Fruit fly (Drosophila melanogaster) whole organism, embryonic: ENCODE measurements around the gene CG12814.

Experiments used
- CG10147 ChIP-seq: fragments of 200-800 bp; sonication (Bioruptor generic); optimal IDR thresholded peaks from 2 replicates; lab custom pipeline; 2019; ENCODE audit warnings: missing biosample characterization, mild to moderate bottlenecking, missing genetic modification characterization, moderate library complexity
- CG10274 ChIP-seq: fragments of 200-800 bp; sonication (Bioruptor generic); optimal IDR thresholded peaks from 3 replicates; lab custom pipeline; 2017; ENCODE audit warnings: missing biosample characterization, mild to moderate bottlenecking, missing genetic modification characterization
- CG11456 ChIP-seq: fragments of 200-800 bp; sonication (Bioruptor generic); IDR thresholded peaks from 3 replicates; pipeline ENCODE4 v1.3.6; 2022; ENCODE audit warnings: missing biosample characterization, missing genetic modification characterization
- CG12104 ChIP-seq: fragments of 200-800 bp; sonication (Bioruptor generic); optimal IDR thresholded peaks from 3 replicates; lab custom pipeline; 2016; ENCODE audit warnings: missing biosample characterization, missing genetic modification characterization
- CG12236 ChIP-seq: fragments of 200-800 bp; sonication (Bioruptor generic); optimal IDR thresholded peaks from 2 replicates; lab custom pipeline; 2016; ENCODE audit warnings: missing biosample characterization, missing genetic modification characterization
- CG13424 ChIP-seq: fragments of 200-800 bp; sonication (Bioruptor generic); optimal IDR thresholded peaks from 2 replicates; lab custom pipeline; 2019; ENCODE audit warnings: missing biosample characterization, mild to moderate bottlenecking, missing genetic modification characterization, moderate library complexity
- CG13775 ChIP-seq: fragments of 200-800 bp; sonication (Bioruptor generic); optimal IDR thresholded peaks from 3 replicates; lab custom pipeline; 2017; ENCODE audit warnings: missing biosample characterization, mild to moderate bottlenecking, missing genetic modification characterization
- CG14050 ChIP-seq: fragments of 200-800 bp; sonication (Bioruptor generic); IDR thresholded peaks from 3 replicates; pipeline ENCODE4 v1.3.6; 2022; ENCODE audit warnings: missing biosample characterization, missing genetic modification characterization
- CG17361 ChIP-seq: fragments of 200-800 bp; sonication (Bioruptor generic); IDR thresholded peaks from 3 replicates; pipeline ENCODE4 v1.3.6; 2022; ENCODE audit warnings: missing biosample characterization, missing genetic modification characterization
- CG18011 ChIP-seq: fragments of 200-800 bp; sonication (Bioruptor generic); optimal IDR thresholded peaks from 2 replicates; lab custom pipeline; 2017; ENCODE audit warnings: missing biosample characterization, missing genetic modification characterization, mild to moderate bottlenecking, moderate library complexity, missing genotype
- CG2889 ChIP-seq: fragments of 200-800 bp; sonication (Bioruptor generic); IDR thresholded peaks from 3 replicates; pipeline ENCODE4 v1.3.6; 2022; ENCODE audit warnings: missing biosample characterization, missing genetic modification characterization
- CG30403 ChIP-seq: fragments of 200-800 bp; sonication (Bioruptor generic); optimal IDR thresholded peaks from 3 replicates; lab custom pipeline; 2016; ENCODE audit warnings: missing biosample characterization, missing genetic modification characterization
- CG3281 ChIP-seq: fragments of 200-800 bp; sonication (Bioruptor generic); optimal IDR thresholded peaks from 3 replicates; lab custom pipeline; 2017; ENCODE audit warnings: missing biosample characterization, mild to moderate bottlenecking, missing genetic modification characterization
- CG34224 ChIP-seq: fragments of 200-800 bp; sonication (Bioruptor generic); IDR thresholded peaks from 3 replicates; pipeline ENCODE4 v1.3.6; 2022; ENCODE audit warnings: missing biosample characterization, missing genetic modification characterization; ENCODE audit not compliant: partially characterized antibody
- CG4328 ChIP-seq: fragments of 200-800 bp; sonication (Bioruptor generic); optimal IDR thresholded peaks from 3 replicates; lab custom pipeline; 2017; ENCODE audit warnings: missing biosample characterization, missing genetic modification reagents, missing genetic modification characterization
- CG4424 ChIP-seq: fragments of 200-800 bp; sonication (Bioruptor generic); optimal IDR thresholded peaks from 3 replicates; lab custom pipeline; 2016; ENCODE audit warnings: missing biosample characterization, missing genetic modification characterization
- CG4707 ChIP-seq: fragments of 200-800 bp; sonication (Bioruptor generic); optimal IDR thresholded peaks from 2 replicates; lab custom pipeline; 2018; ENCODE audit warnings: missing biosample characterization, mild to moderate bottlenecking, missing genetic modification characterization, moderate library complexity
- CG6254 ChIP-seq: fragments of 200-800 bp; sonication (Bioruptor generic); optimal IDR thresholded peaks from 3 replicates; lab custom pipeline; 2017; ENCODE audit warnings: mild to moderate bottlenecking, missing biosample characterization, missing genetic modification reagents, missing genetic modification characterization
- CG6272 ChIP-seq: fragments of 200-800 bp; sonication (Bioruptor generic); IDR thresholded peaks from 2 replicates; pipeline ENCODE4 v1.3.6; 2022; ENCODE audit warnings: missing biosample characterization, missing genetic modification characterization
- CG6689 ChIP-seq: fragments of 200-800 bp; sonication (Bioruptor generic); IDR thresholded peaks from 2 replicates; pipeline ENCODE4 v1.3.6; 2022; ENCODE audit warnings: missing biosample characterization, missing genetic modification characterization
- CG9215 ChIP-seq: fragments of 200-800 bp; sonication (Bioruptor generic); IDR thresholded peaks from 2 replicates; pipeline ENCODE4 v1.3.6; 2022; ENCODE audit warnings: missing biosample characterization, missing genetic modification characterization
- CG9876 ChIP-seq: fragments of 200-800 bp; sonication (Bioruptor generic); optimal IDR thresholded peaks from 2 replicates; lab custom pipeline; 2016; ENCODE audit warnings: missing biosample characterization, missing genetic modification characterization
- Elba2 ChIP-seq: fragments of 200-800 bp; sonication (Bioruptor generic); optimal IDR thresholded peaks from 3 replicates; lab custom pipeline; 2016; ENCODE audit warnings: missing biosample characterization, missing genetic modification characterization
- HHEX ChIP-seq: fragments of 200-800 bp; sonication (Bioruptor generic); optimal IDR thresholded peaks from 3 replicates; lab custom pipeline; 2017; ENCODE audit warnings: missing biosample characterization, mild to moderate bottlenecking, missing genetic modification characterization, missing genetic modification reagents
- Neu2 ChIP-seq: fragments of 200-800 bp; sonication (Bioruptor generic); optimal IDR thresholded peaks from 3 replicates; lab custom pipeline; 2016; ENCODE audit warnings: missing biosample characterization, missing genetic modification characterization, borderline replicate concordance
- Nf-YC ChIP-seq: fragments of 200-800 bp; optimal IDR thresholded peaks from 3 replicates; lab custom pipeline; 2019; ENCODE audit warnings: missing biosample characterization, mild to moderate bottlenecking, missing genetic modification characterization, moderate library complexity
- Ptx1 ChIP-seq: fragments of 200-800 bp; sonication (Bioruptor generic); IDR thresholded peaks from 2 replicates; pipeline ENCODE4 v1.3.6; 2022; ENCODE audit warnings: missing biosample characterization, missing genetic modification characterization
- Ravus ChIP-seq: fragments of 200-800 bp; sonication (Bioruptor generic); IDR thresholded peaks from 2 replicates; pipeline ENCODE4 v1.3.6; 2022; ENCODE audit warnings: missing biosample characterization, missing genetic modification characterization
- Rfx ChIP-seq: fragments of 200-800 bp; sonication (Bioruptor generic); IDR thresholded peaks from 2 replicates; pipeline ENCODE4 v1.3.6; 2022; ENCODE audit warnings: missing biosample characterization, missing genetic modification characterization
- Sox102F ChIP-seq: fragments of 200-800 bp; sonication (Bioruptor generic); optimal IDR thresholded peaks from 2 replicates; lab custom pipeline; 2018; ENCODE audit warnings: missing biosample characterization, mild to moderate bottlenecking, missing genetic modification characterization, moderate library complexity
- Ssrp ChIP-seq: fragments of 200-800 bp; sonication (Bioruptor generic); optimal IDR thresholded peaks from 2 replicates; lab custom pipeline; 2018; ENCODE audit warnings: missing biosample characterization, mild to moderate bottlenecking, missing genetic modification characterization, moderate library complexity
- YL-1 ChIP-seq: fragments of 200-800 bp; sonication (Bioruptor generic); optimal IDR thresholded peaks from 3 replicates; lab custom pipeline; 2017; ENCODE audit warnings: missing biosample characterization, mild to moderate bottlenecking, missing genetic modification characterization
- bowl ChIP-seq: fragments of 200-800 bp; sonication (Bioruptor generic); IDR thresholded peaks from 2 replicates; pipeline ENCODE4 v1.3.6; 2022; ENCODE audit warnings: missing biosample characterization, missing genetic modification characterization
- chinmo ChIP-seq: fragments of 200-800 bp; sonication (Bioruptor generic); IDR thresholded peaks from 4 replicates; pipeline ENCODE4 v1.3.6; 2022; ENCODE audit warnings: missing biosample characterization, missing genetic modification characterization; ENCODE audit not compliant: partially characterized antibody
- eve ChIP-seq, 2 experiments: fragments of >200 bp; optimal IDR thresholded peaks; 2 replicates each; lab custom pipeline; 2017; ENCODE audit warnings: missing biosample characterization in 2 of 2, missing genetic modification characterization in 2 of 2
- fd96Cb ChIP-seq: fragments of 200-800 bp; sonication (Bioruptor generic); optimal IDR thresholded peaks from 2 replicates; lab custom pipeline; 2018; ENCODE audit warnings: missing biosample characterization, mild to moderate bottlenecking, missing genetic modification characterization, moderate library complexity
- ftz-f1 ChIP-seq: fragments of 200-800 bp; sonication (Bioruptor generic); optimal IDR thresholded peaks from 2 replicates; lab custom pipeline; 2016; ENCODE audit warnings: missing biosample characterization, missing genetic modification characterization
- gcm ChIP-seq: fragments of 200-800 bp; sonication (Bioruptor generic); optimal IDR thresholded peaks from 2 replicates; lab custom pipeline; 2019; ENCODE audit warnings: missing biosample characterization, mild to moderate bottlenecking, missing genetic modification characterization, moderate library complexity
- gfzf ChIP-seq: fragments of 200-800 bp; sonication (Bioruptor generic); optimal IDR thresholded peaks from 2 replicates; lab custom pipeline; 2016; ENCODE audit warnings: missing biosample characterization, mild to moderate bottlenecking, missing genetic modification characterization, moderate library complexity
- gsb ChIP-seq: fragments of 200-800 bp; sonication (Bioruptor generic); IDR thresholded peaks from 2 replicates; pipeline ENCODE4 v1.3.6; 2022; ENCODE audit warnings: missing biosample characterization, missing genetic modification characterization
- knrl ChIP-seq: fragments of 200-800 bp; sonication (Bioruptor generic); IDR thresholded peaks from 3 replicates; pipeline ENCODE4 v1.3.6; 2022; ENCODE audit warnings: missing biosample characterization, missing genetic modification characterization; ENCODE audit not compliant: partially characterized antibody
- lbe ChIP-seq: fragments of 200-800 bp; sonication (Bioruptor generic); optimal IDR thresholded peaks from 2 replicates; lab custom pipeline; 2016; ENCODE audit warnings: missing biosample characterization, mild to moderate bottlenecking, missing genetic modification characterization
- lilli ChIP-seq: fragments of 200-800 bp; sonication (Bioruptor generic); optimal IDR thresholded peaks from 3 replicates; lab custom pipeline; 2016; ENCODE audit warnings: missing biosample characterization, missing genetic modification characterization
- lov ChIP-seq, 2 experiments: fragments of 200-800 bp in 1 of 2; fragments of >200 bp in 1 of 2; sonication (Bioruptor generic) in 1 of 2; IDR thresholded peaks in 1 of 2; optimal IDR thresholded peaks in 1 of 2; 2 replicates in 1 of 2; 3 replicates in 1 of 2; pipeline versions ENCODE4 v1.3.6 to Lab custom; 2017 to 2022; ENCODE audit warnings: missing biosample characterization in 1 of 2, missing genetic modification characterization in 1 of 2
- mirr ChIP-seq: fragments of 200-800 bp; sonication (Bioruptor generic); optimal IDR thresholded peaks from 3 replicates; lab custom pipeline; 2018; ENCODE audit warnings: missing biosample characterization, mild to moderate bottlenecking, missing genetic modification characterization
- psq ChIP-seq: fragments of 200-800 bp; sonication (Bioruptor generic); optimal IDR thresholded peaks from 2 replicates; lab custom pipeline; 2017; ENCODE audit warnings: missing biosample characterization, missing genetic modification characterization
- schlank ChIP-seq: fragments of 200-800 bp; sonication (Bioruptor generic); optimal IDR thresholded peaks from 2 replicates; lab custom pipeline; 2018; ENCODE audit warnings: missing biosample characterization, mild to moderate bottlenecking, missing genetic modification characterization
- stwl ChIP-seq: fragments of 200-800 bp; sonication (Bioruptor generic); optimal IDR thresholded peaks from 3 replicates; lab custom pipeline; 2018; ENCODE audit warnings: missing biosample characterization, mild to moderate bottlenecking, missing genetic modification characterization, moderate library complexity
- trh ChIP-seq: fragments of 200-800 bp; sonication (Bioruptor generic); optimal IDR thresholded peaks from 2 replicates; lab custom pipeline; 2016; ENCODE audit warnings: missing biosample characterization, missing genetic modification characterization
- z ChIP-seq: fragments of 200-800 bp; sonication (Bioruptor generic); IDR thresholded peaks from 3 replicates; pipeline ENCODE4 v1.3.6; 2022; ENCODE audit warnings: missing biosample characterization, missing genetic modification characterization

CG12814 gene

dm6 chr3R:10161163-10161562 lies 28.2 kb downstream of the CG12814 start, which contains the start of gene CG6254 (continued):
- TF ChIP-seq eve (GFP tag; optimal IDR thresholded peaks at IDR 0.05; lab: Kevin White, UChicago) (no peak), stwl (peak; percentile 88), bowl (GFP tag; lab: Robert Waterston, UW) (no peak), CG6254 (GFP tag; lab: Kevin White, UChicago) (no peak), trh (GFP tag; lab: Kevin White, UChicago) (no peak), CG2889 (GFP tag; lab: Robert Waterston, UW) (no peak), lbe (GFP tag; lab: Kevin White, UChicago) (no peak), Ptx1 (GFP tag; lab: Robert Waterston, UW) (peak; percentile 32; the same call in 1 of the 2 replicates), gsb (no peak), ftz-f1 (peak; percentile 76), CG4424 (GFP tag; lab: Kevin White, UChicago) (no peak), CG18011 (no peak), Ssrp (tag; lab: Kevin White, UChicago) (no peak), gcm (no peak), lilli (peak; percentile 58), CG13775 (GFP tag; lab: Kevin White, UChicago) (no peak), CG4707 (GFP tag; lab: Kevin White, UChicago) (no peak), schlank (tag; lab: Kevin White, UChicago) (no peak), Neu2 (GFP tag; lab: Kevin White, UChicago) (no peak), Ravus (GFP tag; lab: Robert Waterston, UW) (no peak), CG9215 (GFP tag; lab: Robert Waterston, UW) (0 out of 2 replicates have a peak, but pooled peaks have one; percentile 21), psq (GFP tag; lab: Kevin White, UChicago) (no peak), Rfx (GFP tag; lab: Robert Waterston, UW) (peak; percentile 79), Elba2 (GFP tag; lab: Kevin White, UChicago) (no peak), mirr (peak; percentile 29), z (GFP tag; lab: Robert Waterston, UW) (no peak), chinmo (GFP tag; lab: Robert Waterston, UW) (no peak), CG10274 (GFP tag; lab: Kevin White, UChicago) (no peak), knrl (GFP tag; lab: Robert Waterston, UW) (peak; percentile 56), CG12236 (GFP tag; lab: Kevin White, UChicago) (no peak), CG30403 (GFP tag; lab: Kevin White, UChicago) (peak; percentile 59), CG34224 (GFP tag; lab: Robert Waterston, UW) (peak; percentile 16; the same call in 1 of the 3 replicates), Sox102F (no peak), CG13424 (tag; lab: Kevin White, UChicago) (peak; percentile 52), Nf-YC (no peak), HHEX (GFP tag; lab: Kevin White, UChicago) (no peak), lov (optimal IDR thresholded peaks at IDR 0.05; lab: Kevin White, UChicago) (no peak), lov (GFP tag; IDR thresholded peaks at IDR 0.05; lab: Robert Waterston, UW) (no peak), CG6689 (GFP tag; lab: Robert Waterston, UW) (no peak), CG10147 (no peak), CG17361 (no peak), CG14050 (GFP tag; lab: Robert Waterston, UW) (no peak; the same call in 2 of the 3 replicates), CG4328 (GFP tag; lab: Kevin White, UChicago) (no peak), CG12104 (no peak), fd96Cb (tag; lab: Kevin White, UChicago) (peak; percentile 22), CG6272 (no peak), YL-1 (GFP tag; lab: Kevin White, UChicago) (peak; percentile 46), gfzf (GFP tag; lab: Kevin White, UChicago) (peak; percentile 28), CG9876 (GFP tag; lab: Kevin White, UChicago) (peak; percentile 16), CG3281 (GFP tag; lab: Kevin White, UChicago) (peak; percentile 100), CG11456 (GFP tag; lab: Robert Waterston, UW) (peak; percentile 77)
